Worm (Caenorhabditis elegans) whole organism, dauer: ENCODE results near the gene gfi-3.
"Not testable (repeated sequence)": the region's sequence is repeated elsewhere in the genome, so short reads cannot be mapped to it uniquely, and the experiment has no call there.

Source experiments
- unc-62 ChIP-seq: sonication (generic microtip); optimal IDR thresholded peaks from 2 replicates; lab custom pipeline; 2017; ENCODE audit warnings: missing biosample characterization, missing genetic modification reagents, missing genetic modification characterization

Gene gfi-3

ce11 chrX:14525325-14526305 lies 45.2 kb downstream of the gfi-3 start:
- TF ChIP-seq unc-62 (GFP tag; lab: Kevin White, UChicago) = peak; percentile 76

ce11 chrX:14527559-14527958 lies 47.2 kb downstream of the gfi-3 start, which contains the start of gene nspc-18:
Gene nspc-18, minus strand, starts transcription at chrX:14527659.
- TF ChIP-seq unc-62 (GFP tag; lab: Kevin White, UChicago) = no peak

ce11 chrX:14528399-14528798 lies 48.0 kb downstream of the gfi-3 start, which contains the start of gene nspc-19:
Gene nspc-19, plus strand, starts transcription at chrX:14528699.
- TF ChIP-seq unc-62 (GFP tag; lab: Kevin White, UChicago) = not testable (repeated sequence)

- TF ChIP-seq unc-62 (GFP tag; lab: Kevin White, UChicago) = no peak
Measured at ce11 chrX:14530107-14530506, 49.7 kb downstream of the gfi-3 start, which contains the start of gene nspc-20. Gene nspc-20, minus strand, starts transcription at chrX:14530207.

- TF ChIP-seq unc-62 (GFP tag; lab: Kevin White, UChicago) = no peak
Measured at ce11 chrX:14534117-14534516, 53.7 kb downstream of the gfi-3 start, which contains the start of gene T24C2.5. Gene T24C2.5, plus strand, starts transcription at chrX:14534417.
